Fruit fly (Drosophila melanogaster): ENCODE measurements around the gene RpL13A.

The RpL13A gene

DNA sequence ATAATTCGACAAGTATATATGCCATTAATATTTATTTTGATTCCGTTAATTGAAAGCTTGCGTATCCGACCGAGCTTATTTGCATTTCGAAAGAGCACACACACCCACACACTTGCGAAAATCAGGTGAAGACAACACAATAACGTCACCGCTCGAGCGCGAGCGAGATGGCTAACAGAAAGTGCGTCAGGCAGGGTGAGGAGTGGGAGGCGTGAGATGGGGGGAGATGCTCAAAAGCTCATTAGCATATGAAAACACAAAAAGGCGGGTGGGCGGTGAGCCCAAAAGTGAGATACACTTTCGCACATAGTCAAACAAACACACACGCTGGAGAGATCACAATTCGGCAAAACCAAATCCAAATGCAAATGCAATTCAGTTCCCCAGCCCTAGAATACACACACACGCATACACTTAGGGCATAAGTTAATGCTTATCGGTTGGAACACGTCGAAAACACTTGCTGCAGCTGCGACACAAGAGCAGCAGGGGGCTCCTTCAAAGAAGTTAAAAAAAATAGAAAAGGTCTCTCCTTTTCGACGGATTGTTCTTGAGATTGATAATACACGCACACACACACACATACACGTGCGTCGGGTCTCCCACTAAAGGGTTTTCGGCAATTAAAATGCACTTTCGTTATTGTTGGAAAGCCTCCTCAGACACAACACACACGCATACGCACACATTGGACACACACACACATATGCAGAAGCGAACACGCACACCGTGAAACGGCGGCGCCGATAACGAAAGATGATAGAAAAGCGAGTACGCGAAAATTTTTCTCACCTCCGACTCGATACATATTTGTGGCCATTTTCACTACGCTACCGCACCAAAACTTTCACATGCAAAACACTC lies 23.7 kb downstream of the RpL13A start:
- TF ChIP-seq Clk (GFP tag; optimal IDR thresholded peaks at IDR 0.05) = no peak
- TF ChIP-seq pad (GFP tag; optimal IDR thresholded peaks at IDR 0.05) = peak; percentile 26
- TF ChIP-seq Hr96 (GFP tag; optimal IDR thresholded peaks at IDR 0.05) = no peak
- TF ChIP-seq tj (GFP tag; optimal IDR thresholded peaks at IDR 0.05) = peak; percentile 25
- TF ChIP-seq CG7101 (tag; optimal IDR thresholded peaks at IDR 0.05) = peak; percentile 22
- no peak for TF ChIP-seq bab1 (GFP tag; optimal IDR thresholded peaks at IDR 0.05)
- TF ChIP-seq CG1620 (GFP tag; optimal IDR thresholded peaks at IDR 0.05) = peak; percentile 4
- peak; percentile 15 for TF ChIP-seq CG12768 (GFP tag; optimal IDR thresholded peaks at IDR 0.05)
- TF ChIP-seq Mnt (GFP tag; optimal IDR thresholded peaks at IDR 0.05) = peak; percentile 41
- peak; percentile 46 for TF ChIP-seq CG33017 (tag; optimal IDR thresholded peaks at IDR 0.05)

DNA sequence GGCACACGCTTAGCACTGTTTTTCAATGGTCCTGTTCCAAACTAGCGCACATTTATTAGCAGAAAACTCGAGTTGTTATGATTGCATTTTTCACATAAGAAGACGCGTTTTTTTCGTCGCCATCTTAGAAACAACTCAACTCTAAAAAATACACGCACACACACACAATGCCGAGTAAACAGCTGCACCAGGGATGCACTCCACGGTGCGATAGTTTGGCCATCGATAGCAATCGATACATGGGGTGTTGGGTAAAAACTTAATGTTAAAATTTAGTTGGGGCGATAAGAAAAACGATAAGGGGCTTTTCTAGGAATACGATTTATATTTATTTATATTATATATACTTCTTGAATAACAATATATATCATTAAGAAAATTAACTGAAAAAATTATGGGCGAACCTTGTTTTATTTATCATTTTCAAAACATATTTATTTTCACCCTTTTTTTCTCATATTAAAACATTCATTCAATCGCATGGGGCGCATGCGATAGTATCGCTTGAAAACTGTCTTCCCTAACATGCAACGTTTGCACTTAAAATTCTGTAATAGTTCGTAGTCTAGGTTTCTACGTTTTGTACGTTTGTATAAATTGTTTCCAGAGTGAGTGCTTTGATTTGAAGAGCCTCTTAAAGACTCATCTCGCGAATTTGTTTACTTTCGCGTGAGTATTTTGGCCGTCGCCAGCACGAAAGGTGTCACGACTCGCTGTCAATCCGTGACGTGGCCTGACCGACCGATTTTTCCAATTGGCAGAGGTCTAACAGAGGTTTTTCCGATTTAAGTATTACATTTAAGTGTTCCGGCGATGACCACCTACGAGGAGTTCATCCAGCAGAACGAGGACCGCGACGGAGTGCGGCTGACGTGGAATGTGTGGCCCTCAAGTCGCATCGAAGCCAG lies 24.5 kb downstream of the RpL13A start, which contains the start of the genes MTA1-like and Sec23:
MTA1-like (minus strand) TSS at position 170 of the 908 bp plus-strand sequence.
Sec23 (plus strand) TSS at position 497 of the 908 bp plus-strand sequence.
- TF ChIP-seq pad (GFP tag; optimal IDR thresholded peaks at IDR 0.05) (peak; percentile 56), CG14711 (tag; optimal IDR thresholded peaks at IDR 0.05) (peak; percentile 60), CG12768 (GFP tag; optimal IDR thresholded peaks at IDR 0.05) (peak; percentile 39), Mnt (GFP tag; optimal IDR thresholded peaks at IDR 0.05) (peak; percentile 26), cic (GFP tag; optimal IDR thresholded peaks at IDR 0.05) (peak; percentile 33), Hr96 (GFP tag; optimal IDR thresholded peaks at IDR 0.05) (peak; percentile 60), cnc (optimal IDR thresholded peaks at IDR 0.05) (no peak), CG7101 (tag; optimal IDR thresholded peaks at IDR 0.05) (peak; percentile 75), CG7045 (GFP tag; optimal IDR thresholded peaks at IDR 0.05) (peak; percentile 29), kay (GFP tag; ENCODE audit: borderline replicate concordance) (no peak), toe (GFP tag; optimal IDR thresholded peaks at IDR 0.05) (peak; percentile 61), CG11617 (GFP tag; optimal IDR thresholded peaks at IDR 0.05) (peak; percentile 86), CG5204 (GFP tag; optimal IDR thresholded peaks at IDR 0.05) (no peak), tj (GFP tag; optimal IDR thresholded peaks at IDR 0.05) (peak; percentile 96), CG33017 (tag; optimal IDR thresholded peaks at IDR 0.05) (peak; percentile 54), CG1620 (GFP tag; optimal IDR thresholded peaks at IDR 0.05) (peak; percentile 72), Clk (GFP tag; optimal IDR thresholded peaks at IDR 0.05) (peak; percentile 37), Crg-1 (GFP tag; optimal IDR thresholded peaks at IDR 0.05) (peak; percentile 60), bab1 (GFP tag; optimal IDR thresholded peaks at IDR 0.05) (peak; percentile 42), ovo (GFP tag; optimal IDR thresholded peaks at IDR 0.05) (peak; percentile 56)

- TF ChIP-seq tj (GFP tag; optimal IDR thresholded peaks at IDR 0.05) = no peak
- no peak for TF ChIP-seq cic (GFP tag; optimal IDR thresholded peaks at IDR 0.05)
- no peak for TF ChIP-seq pad (GFP tag; optimal IDR thresholded peaks at IDR 0.05)
- no peak for TF ChIP-seq Hr96 (GFP tag; optimal IDR thresholded peaks at IDR 0.05)
- no peak for TF ChIP-seq cnc (optimal IDR thresholded peaks at IDR 0.05)
- no peak for TF ChIP-seq CG33017 (tag; optimal IDR thresholded peaks at IDR 0.05)
- TF ChIP-seq CG11617 (GFP tag; optimal IDR thresholded peaks at IDR 0.05) = no peak
- TF ChIP-seq ovo (GFP tag; optimal IDR thresholded peaks at IDR 0.05) = no peak
- TF ChIP-seq Clk (GFP tag; optimal IDR thresholded peaks at IDR 0.05) = no peak
- TF ChIP-seq CG14711 (tag; optimal IDR thresholded peaks at IDR 0.05) = no peak
- no peak for TF ChIP-seq Crg-1 (GFP tag; optimal IDR thresholded peaks at IDR 0.05)
- no peak for TF ChIP-seq CG7101 (tag; optimal IDR thresholded peaks at IDR 0.05)
- TF ChIP-seq CG7045 (GFP tag; optimal IDR thresholded peaks at IDR 0.05) = no peak
Measured at dm6 chr3R:5649903-5650302, 25.6 kb downstream of the RpL13A start.

- peak; percentile 48 for TF ChIP-seq cic (GFP tag; optimal IDR thresholded peaks at IDR 0.05)
- no peak for TF ChIP-seq CG7045 (GFP tag; optimal IDR thresholded peaks at IDR 0.05)
- no peak for TF ChIP-seq CG7101 (tag; optimal IDR thresholded peaks at IDR 0.05)
Measured at dm6 chr3R:5653887-5654286, 29.6 kb downstream of the RpL13A start.

- TF ChIP-seq Crg-1 (GFP tag; optimal IDR thresholded peaks at IDR 0.05) (peak; percentile 90), CG14711 (tag; optimal IDR thresholded peaks at IDR 0.05) (peak; percentile 84), tj (GFP tag; optimal IDR thresholded peaks at IDR 0.05) (peak; percentile 86), CG1620 (GFP tag; optimal IDR thresholded peaks at IDR 0.05) (peak; percentile 98), Hr96 (GFP tag; optimal IDR thresholded peaks at IDR 0.05) (peak; percentile 87), CG5204 (GFP tag; optimal IDR thresholded peaks at IDR 0.05) (no peak), Mnt (GFP tag; optimal IDR thresholded peaks at IDR 0.05) (peak; percentile 87), Clk (GFP tag; optimal IDR thresholded peaks at IDR 0.05) (peak; percentile 87), CG12768 (GFP tag; optimal IDR thresholded peaks at IDR 0.05) (peak; percentile 90), CG33017 (tag; optimal IDR thresholded peaks at IDR 0.05) (peak; percentile 84), CG7101 (tag; optimal IDR thresholded peaks at IDR 0.05) (peak; percentile 92), toe (GFP tag; optimal IDR thresholded peaks at IDR 0.05) (peak; percentile 98), cnc (optimal IDR thresholded peaks at IDR 0.05) (no peak), bab1 (GFP tag; optimal IDR thresholded peaks at IDR 0.05) (peak; percentile 90), pad (GFP tag; optimal IDR thresholded peaks at IDR 0.05) (peak; percentile 80), CG7045 (GFP tag; optimal IDR thresholded peaks at IDR 0.05) (peak; percentile 91), kay (GFP tag; ENCODE audit: borderline replicate concordance) (no peak), CG11617 (GFP tag; optimal IDR thresholded peaks at IDR 0.05) (peak; percentile 94), ovo (GFP tag; optimal IDR thresholded peaks at IDR 0.05) (peak; percentile 97), cic (GFP tag; optimal IDR thresholded peaks at IDR 0.05) (peak; percentile 61)
Measured at dm6 chr3R:5654692-5655181, 30.5 kb downstream of the RpL13A start, which contains the start of the genes elm and MED27. elm (minus strand) TSS chr3R:5654861. MED27 (plus strand) TSS chr3R:5655139.
